Fruit fly (Drosophila melanogaster) whole organism, embryonic: Measurements from ENCODE around the gene CG12420.

ENCODE experiments used
- Antp ChIP-seq: fragments of 200-800 bp; sonication (Bioruptor generic); optimal IDR thresholded peaks from 3 replicates; lab custom pipeline; 2016; ENCODE audit warnings: missing biosample characterization, missing genetic modification characterization
- Bdp1 ChIP-seq: fragments of 200-800 bp; sonication (Bioruptor generic); optimal IDR thresholded peaks from 3 replicates; lab custom pipeline; 2016; ENCODE audit warnings: missing biosample characterization, missing genetic modification characterization
- CG10147 ChIP-seq: fragments of 200-800 bp; sonication (Bioruptor generic); optimal IDR thresholded peaks from 2 replicates; lab custom pipeline; 2019; ENCODE audit warnings: missing biosample characterization, mild to moderate bottlenecking, missing genetic modification characterization, moderate library complexity
- CG11247 ChIP-seq: fragments of 200-800 bp; sonication (Bioruptor generic); IDR thresholded peaks from 2 replicates; pipeline ENCODE4 v1.3.6; 2022; ENCODE audit warnings: missing biosample characterization, missing genetic modification characterization
- CG11456 ChIP-seq: fragments of 200-800 bp; sonication (Bioruptor generic); IDR thresholded peaks from 3 replicates; pipeline ENCODE4 v1.3.6; 2022; ENCODE audit warnings: missing biosample characterization, missing genetic modification characterization
- CG11723 ChIP-seq: fragments of 200-800 bp; sonication (Bioruptor generic); optimal IDR thresholded peaks from 2 replicates; lab custom pipeline; 2017; ENCODE audit warnings: missing biosample characterization, mild to moderate bottlenecking, missing genetic modification characterization
- CG12236 ChIP-seq: fragments of 200-800 bp; sonication (Bioruptor generic); optimal IDR thresholded peaks from 2 replicates; lab custom pipeline; 2016; ENCODE audit warnings: missing biosample characterization, missing genetic modification characterization
- CG12299 ChIP-seq: fragments of 200-800 bp; sonication (Bioruptor generic); optimal IDR thresholded peaks from 2 replicates; lab custom pipeline; 2018; ENCODE audit warnings: missing biosample characterization, mild to moderate bottlenecking, missing genetic modification characterization
- CG12659 ChIP-seq: fragments of 200-800 bp; sonication (Bioruptor generic); optimal IDR thresholded peaks from 3 replicates; lab custom pipeline; 2017; ENCODE audit warnings: mild to moderate bottlenecking, missing biosample characterization, missing genetic modification reagents, missing genetic modification characterization
- CG15479 ChIP-seq: fragments of 200-800 bp; sonication (Bioruptor generic); optimal IDR thresholded peaks from 3 replicates; lab custom pipeline; 2019; ENCODE audit warnings: missing biosample characterization, mild to moderate bottlenecking, missing genetic modification characterization, moderate library complexity
- CG1602 ChIP-seq: fragments of 200-800 bp; sonication (Bioruptor generic); optimal IDR thresholded peaks from 3 replicates; lab custom pipeline; 2016; ENCODE audit warnings: missing biosample characterization, missing genetic modification characterization
- CG17361 ChIP-seq: fragments of 200-800 bp; sonication (Bioruptor generic); IDR thresholded peaks from 3 replicates; pipeline ENCODE4 v1.3.6; 2022; ENCODE audit warnings: missing biosample characterization, missing genetic modification characterization
- CG30431 ChIP-seq: fragments of 200-800 bp; sonication (Bioruptor generic); optimal IDR thresholded peaks from 2 replicates; lab custom pipeline; 2017; ENCODE audit warnings: missing biosample characterization, missing genetic modification characterization
- CG33557 ChIP-seq: fragments of 200-800 bp; sonication (Bioruptor generic); optimal IDR thresholded peaks from 2 replicates; lab custom pipeline; 2019; ENCODE audit warnings: missing biosample characterization, mild to moderate bottlenecking, missing genetic modification characterization, moderate library complexity
- CG34422 ChIP-seq: fragments of 200-800 bp; sonication (Bioruptor generic); IDR thresholded peaks from 3 replicates; pipeline ENCODE4 v1.3.6; 2022; ENCODE audit warnings: missing biosample characterization, missing genetic modification characterization
- CG6683 ChIP-seq: fragments of 200-800 bp; sonication (Bioruptor generic); optimal IDR thresholded peaks from 2 replicates; lab custom pipeline; 2017; ENCODE audit warnings: missing biosample characterization, mild to moderate bottlenecking, missing genetic modification characterization, missing genetic modification reagents
- Chrac-16 ChIP-seq: fragments of 200-800 bp; sonication (Bioruptor generic); optimal IDR thresholded peaks from 3 replicates; lab custom pipeline; 2016; ENCODE audit warnings: missing biosample characterization, missing genetic modification characterization
- CkIIα-i1 ChIP-seq: fragments of 200-800 bp; sonication (Bioruptor generic); IDR thresholded peaks from 2 replicates; pipeline ENCODE4 v1.3.6; 2022; ENCODE audit warnings: missing biosample characterization, missing genetic modification characterization
- Dip2 ChIP-seq: fragments of 200-800 bp; sonication (Bioruptor generic); IDR thresholded peaks from 2 replicates; pipeline ENCODE4 v1.3.6; 2022; ENCODE audit warnings: missing biosample characterization, missing genetic modification characterization
- Doc3 ChIP-seq: fragments of 200-800 bp; sonication (Bioruptor generic); IDR thresholded peaks from 3 replicates; pipeline ENCODE4 v1.3.6; 2022; ENCODE audit warnings: missing biosample characterization, missing genetic modification characterization; ENCODE audit not compliant: partially characterized antibody
- Hr51 ChIP-seq, 2 experiments: fragments of 200-800 bp; sonication (Bioruptor generic); optimal IDR thresholded peaks; 2 replicates in 1 of 2; 3 replicates in 1 of 2; lab custom pipeline; 2016 to 2018; ENCODE audit warnings: missing biosample characterization in 2 of 2, missing genetic modification characterization in 2 of 2, mild to moderate bottlenecking in 1 of 2, moderate library complexity in 1 of 2
- Hsf ChIP-seq: fragments of 200-800 bp; sonication (Bioruptor generic); optimal IDR thresholded peaks from 3 replicates; lab custom pipeline; 2016; ENCODE audit warnings: missing biosample characterization, missing genetic modification characterization
- Med ChIP-seq: fragments of 200-800 bp; sonication (Bioruptor generic); peaks from one replicate; lab custom pipeline; 2016; ENCODE audit warnings: missing biosample characterization, missing genetic modification characterization, mild to moderate bottlenecking, inconsistent platforms, moderate library complexity
- Mes4 ChIP-seq: fragments of 200-800 bp; sonication (Bioruptor generic); optimal IDR thresholded peaks from 2 replicates; lab custom pipeline; 2016; ENCODE audit warnings: missing biosample characterization, missing genetic modification characterization
- NC2β ChIP-seq: fragments of 200-800 bp; sonication (Bioruptor generic); optimal IDR thresholded peaks from 2 replicates; lab custom pipeline; 2016; ENCODE audit warnings: missing biosample characterization, missing genetic modification characterization
- Neu2 ChIP-seq: fragments of 200-800 bp; sonication (Bioruptor generic); optimal IDR thresholded peaks from 3 replicates; lab custom pipeline; 2016; ENCODE audit warnings: missing biosample characterization, missing genetic modification characterization, borderline replicate concordance
- Nf-YB ChIP-seq: fragments of 200-800 bp; sonication (Bioruptor generic); optimal IDR thresholded peaks from 3 replicates; lab custom pipeline; 2019; ENCODE audit warnings: missing biosample characterization, mild to moderate bottlenecking, missing genetic modification characterization, moderate library complexity
- Oli ChIP-seq: fragments of 200-800 bp; sonication (Bioruptor generic); optimal IDR thresholded peaks from 2 replicates; lab custom pipeline; 2018; ENCODE audit warnings: missing biosample characterization, mild to moderate bottlenecking, missing genetic modification characterization, moderate library complexity
- Ravus ChIP-seq: fragments of 200-800 bp; sonication (Bioruptor generic); IDR thresholded peaks from 2 replicates; pipeline ENCODE4 v1.3.6; 2022; ENCODE audit warnings: missing biosample characterization, missing genetic modification characterization
- Trl ChIP-seq, 3 experiments: fragments of >200 bp in 2 of 3; fragments of 200-800 bp in 1 of 3; sonication (Bioruptor generic) in 1 of 3; optimal IDR thresholded peaks; 2 replicates in 1 of 3; 3 replicates in 2 of 3; lab custom pipeline; 2016 to 2017; ENCODE audit warnings: missing biosample characterization in 1 of 3, missing genetic modification characterization in 1 of 3
- abd-A ChIP-seq: fragments of 200-800 bp; sonication (Bioruptor generic); optimal IDR thresholded peaks from 3 replicates; lab custom pipeline; 2019; ENCODE audit warnings: missing biosample characterization, mild to moderate bottlenecking, missing genetic modification characterization, moderate library complexity
- amos ChIP-seq: fragments of 200-800 bp; sonication (Bioruptor generic); IDR thresholded peaks from 2 replicates; pipeline ENCODE4 v1.3.6; 2022; ENCODE audit warnings: missing biosample characterization, missing genetic modification characterization; ENCODE audit not compliant: partially characterized antibody
- ase ChIP-seq: fragments of 200-800 bp; sonication (Bioruptor generic); IDR thresholded peaks from 3 replicates; pipeline ENCODE4 v1.3.6; 2022; ENCODE audit warnings: missing biosample characterization, missing genetic modification characterization
- cg ChIP-seq: fragments of 200-800 bp; sonication (Bioruptor generic); optimal IDR thresholded peaks from 3 replicates; lab custom pipeline; 2019; ENCODE audit warnings: missing biosample characterization, mild to moderate bottlenecking, missing genetic modification characterization, moderate library complexity
- corto ChIP-seq: fragments of 200-800 bp; sonication (Bioruptor generic); optimal IDR thresholded peaks from 2 replicates; lab custom pipeline; 2016; ENCODE audit warnings: missing biosample characterization, mild to moderate bottlenecking, missing genetic modification characterization, moderate library complexity
- crp ChIP-seq, 2 experiments: fragments of 200-800 bp; sonication (Bioruptor generic); optimal IDR thresholded peaks; 2 replicates in 1 of 2; 3 replicates in 1 of 2; lab custom pipeline; 2017; ENCODE audit warnings: missing biosample characterization in 2 of 2, missing genetic modification characterization in 2 of 2, mild to moderate bottlenecking in 1 of 2, moderate library complexity in 1 of 2
- dan ChIP-seq: fragments of 200-800 bp; sonication (Bioruptor generic); IDR thresholded peaks from 2 replicates; pipeline ENCODE4 v1.3.6; 2022; ENCODE audit warnings: missing biosample characterization, missing genetic modification characterization
- hbn ChIP-seq: fragments of 200-800 bp; sonication (Bioruptor generic); IDR thresholded peaks from 2 replicates; pipeline ENCODE4 v1.3.6; 2022; ENCODE audit warnings: missing biosample characterization, missing genetic modification characterization; ENCODE audit not compliant: partially characterized antibody
- inv ChIP-seq: fragments of 200-800 bp; sonication (Bioruptor generic); IDR thresholded peaks from 2 replicates; pipeline ENCODE4 v1.3.6; 2022; ENCODE audit warnings: missing biosample characterization, missing genetic modification characterization; ENCODE audit not compliant: partially characterized antibody
- lbe ChIP-seq: fragments of 200-800 bp; sonication (Bioruptor generic); optimal IDR thresholded peaks from 2 replicates; lab custom pipeline; 2016; ENCODE audit warnings: missing biosample characterization, mild to moderate bottlenecking, missing genetic modification characterization
- peb ChIP-seq: fragments of 200-800 bp; sonication (Bioruptor generic); IDR thresholded peaks from 2 replicates; pipeline ENCODE4 v1.3.6; 2022; ENCODE audit warnings: missing biosample characterization, missing genetic modification characterization
- pita ChIP-seq: fragments of 200-800 bp; sonication (Bioruptor generic); optimal IDR thresholded peaks from 2 replicates; lab custom pipeline; 2017; ENCODE audit warnings: missing biosample characterization, mild to moderate bottlenecking, missing genetic modification characterization
- pros ChIP-seq: fragments of 200-800 bp; sonication (Bioruptor generic); optimal IDR thresholded peaks from 3 replicates; lab custom pipeline; 2019; ENCODE audit warnings: missing biosample characterization, mild to moderate bottlenecking, missing genetic modification characterization, moderate library complexity
- schlank ChIP-seq: fragments of 200-800 bp; sonication (Bioruptor generic); optimal IDR thresholded peaks from 2 replicates; lab custom pipeline; 2018; ENCODE audit warnings: missing biosample characterization, mild to moderate bottlenecking, missing genetic modification characterization
- scrt ChIP-seq: fragments of 200-800 bp; sonication (Bioruptor generic); optimal IDR thresholded peaks from 2 replicates; lab custom pipeline; 2018; ENCODE audit warnings: missing biosample characterization, mild to moderate bottlenecking, missing genetic modification characterization, moderate library complexity
- unpg ChIP-seq: fragments of 200-800 bp; sonication (Bioruptor generic); optimal IDR thresholded peaks from 3 replicates; lab custom pipeline; 2018; ENCODE audit warnings: missing biosample characterization, mild to moderate bottlenecking, missing genetic modification characterization, moderate library complexity
- vfl ChIP-seq: fragments of 200-800 bp; sonication (Bioruptor generic); optimal IDR thresholded peaks from 2 replicates; lab custom pipeline; 2016; ENCODE audit warnings: missing biosample characterization, missing genetic modification characterization
- wdn ChIP-seq: fragments of 200-800 bp; sonication (Bioruptor generic); IDR thresholded peaks from 2 replicates; pipeline ENCODE4 v1.3.6; 2022; ENCODE audit warnings: missing biosample characterization, missing genetic modification characterization
- yki ChIP-seq: fragments of >200 bp; optimal IDR thresholded peaks from 3 replicates; lab custom pipeline; 2018
- zen2 ChIP-seq: fragments of 200-800 bp; sonication (Bioruptor generic); IDR thresholded peaks from 3 replicates; pipeline ENCODE4 v1.3.6; 2022; ENCODE audit warnings: missing biosample characterization, missing genetic modification characterization; ENCODE audit not compliant: partially characterized antibody

CG12420 gene

DNA sequence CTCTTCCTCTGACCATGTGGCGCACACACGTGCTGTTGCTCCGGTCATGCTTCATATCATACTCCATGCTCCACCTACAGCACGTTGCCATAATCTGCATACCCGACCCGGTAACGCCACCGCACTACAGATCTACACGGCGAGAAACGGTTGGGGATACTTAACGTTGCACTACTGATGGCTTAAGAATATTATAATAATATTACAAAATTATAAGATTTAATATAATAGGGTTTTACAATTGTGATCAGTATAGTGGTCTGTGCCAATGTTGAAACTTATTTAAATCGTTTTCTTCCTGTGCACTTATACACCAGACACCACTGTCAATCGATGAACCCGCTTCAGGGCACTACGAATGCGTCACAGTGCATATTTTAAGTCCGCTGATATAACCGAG is 9.1 kb upstream of the CG12420 start (continued):
- TF ChIP-seq Doc3 (GFP tag; lab: Robert Waterston, UW): no peak
- TF ChIP-seq cg (GFP tag; lab: Kevin White, UChicago): no peak
- TF ChIP-seq CG12659 (GFP tag; lab: Kevin White, UChicago): peak; percentile 54
- TF ChIP-seq Dip2: no peak
- TF ChIP-seq Chrac-16 (GFP tag; lab: Kevin White, UChicago): peak; percentile 35
- TF ChIP-seq CG12299 (tag; lab: Kevin White, UChicago): peak; percentile 27
- peak; percentile 47; the same call in 1 of the 2 replicates for TF ChIP-seq CG11247 (GFP tag; lab: Robert Waterston, UW)
- no peak for TF ChIP-seq CG12236 (GFP tag; lab: Kevin White, UChicago)
- TF ChIP-seq CG15479 (GFP tag; lab: Kevin White, UChicago): no peak
- TF ChIP-seq Bdp1 (GFP tag; lab: Kevin White, UChicago): no peak
- peak; percentile 59 for TF ChIP-seq Med
- no peak for TF ChIP-seq wdn (GFP tag; lab: Robert Waterston, UW)
- TF ChIP-seq ase (GFP tag; lab: Robert Waterston, UW): peak; percentile 84
- TF ChIP-seq crp (GFP tag; optimal IDR thresholded peaks at IDR 0.05; lab: Kevin White, UChicago): no peak
- no peak for TF ChIP-seq schlank (tag; lab: Kevin White, UChicago)
- peak; percentile 45 for TF ChIP-seq CG11723 (GFP tag; lab: Kevin White, UChicago)
- TF ChIP-seq CG10147 (GFP tag; lab: Kevin White, UChicago): no peak
- peak; percentile 76 for TF ChIP-seq CG34422 (GFP tag; lab: Robert Waterston, UW)
- no peak for TF ChIP-seq pros
- no peak for TF ChIP-seq zen2 (GFP tag; lab: Robert Waterston, UW)
- no peak for TF ChIP-seq Neu2 (GFP tag; lab: Kevin White, UChicago)
- TF ChIP-seq inv (GFP tag; lab: Robert Waterston, UW): no peak
- peak in 1 of 2 experiments; percentile 80 for TF ChIP-seq Hr51 (GFP tag; optimal IDR thresholded peaks at IDR 0.05; lab: Kevin White, UChicago)
- no peak for TF ChIP-seq corto (GFP tag; lab: Kevin White, UChicago)
- no peak for TF ChIP-seq CG33557 (GFP tag; lab: Kevin White, UChicago)
- TF ChIP-seq scrt (GFP tag; lab: Kevin White, UChicago): no peak
- TF ChIP-seq Mes4 (GFP tag; lab: Kevin White, UChicago): no peak
- peak; percentile 16 for TF ChIP-seq Hsf (GFP tag; lab: Kevin White, UChicago)
- TF ChIP-seq hbn: no peak
- TF ChIP-seq peb (GFP tag; lab: Robert Waterston, UW): peak; percentile 50; the same call in 1 of the 2 replicates
- peak; percentile 82 for TF ChIP-seq Oli (tag; lab: Kevin White, UChicago)
- no peak; the same call in 2 of the 3 replicates for TF ChIP-seq CG17361 (GFP tag; lab: Robert Waterston, UW)
- no peak for TF ChIP-seq Trl (optimal IDR thresholded peaks at IDR 0.05; lab: Kevin White, UChicago)
- TF ChIP-seq Trl (GFP tag; optimal IDR thresholded peaks at IDR 0.05; lab: Kevin White, UChicago): no peak
- TF ChIP-seq dan (GFP tag; lab: Robert Waterston, UW): no peak
- peak; percentile 82 for TF ChIP-seq unpg (GFP tag; lab: Kevin White, UChicago)
- TF ChIP-seq NC2β (GFP tag; lab: Kevin White, UChicago): no peak
- TF ChIP-seq CG30431 (GFP tag; lab: Kevin White, UChicago): peak; percentile 55
- TF ChIP-seq Nf-YB (GFP tag; lab: Kevin White, UChicago): no peak
- TF ChIP-seq yki (lab: Kevin White, UChicago): no peak
- TF ChIP-seq pita: no peak
- TF ChIP-seq CG6683 (GFP tag; lab: Kevin White, UChicago): no peak
- peak; percentile 41 for TF ChIP-seq Ravus
- TF ChIP-seq CG11456 (GFP tag; lab: Robert Waterston, UW): peak; percentile 60; the same call in 1 of the 3 replicates
- no peak for TF ChIP-seq vfl (GFP tag; lab: Kevin White, UChicago)
- TF ChIP-seq Antp: no peak
- TF ChIP-seq CG1602 (GFP tag; lab: Kevin White, UChicago): peak; percentile 60
- TF ChIP-seq CkIIα-i1 (GFP tag; lab: Robert Waterston, UW): 0 out of 2 replicates have a peak, but pooled peaks have one; percentile 12
- no peak for TF ChIP-seq abd-A (tag; lab: Kevin White, UChicago)
- TF ChIP-seq lbe: no peak
- no peak for TF ChIP-seq amos (GFP tag; lab: Robert Waterston, UW)
